Fruit fly (Drosophila melanogaster): ENCODE data around the gene CG31848.

CG31848 gene

DNA sequence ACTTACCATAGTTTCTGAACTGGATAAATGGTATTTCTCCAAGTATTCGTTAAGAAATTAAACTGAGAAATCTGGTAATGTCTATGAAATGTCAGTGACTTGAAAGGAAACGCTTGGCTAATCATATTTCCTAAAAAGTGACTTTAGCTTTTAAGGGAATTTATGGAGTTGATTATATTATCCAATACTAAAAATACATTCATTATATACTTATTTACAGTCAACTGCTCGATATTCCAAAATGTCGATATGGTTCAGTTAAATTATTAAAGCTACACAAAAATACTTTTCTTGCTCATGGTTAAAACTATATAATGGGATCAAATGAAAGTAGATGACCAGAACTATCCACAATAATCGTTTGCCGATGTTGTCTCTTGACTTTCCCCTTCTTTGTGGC lies at the start of gene CG31848:
CG31848 (minus strand) TSS at position 101 of the 400 bp plus-strand sequence.
- TF ChIP-seq CG8478 (optimal IDR thresholded peaks at IDR 0.05) (no peak), psq (optimal IDR thresholded peaks at IDR 0.05) (no peak), EcR (GFP tag; optimal IDR thresholded peaks at IDR 0.05) (no peak), pan (optimal IDR thresholded peaks at IDR 0.05) (no peak), Dll (optimal IDR thresholded peaks at IDR 0.05) (no peak), usp (GFP tag; optimal IDR thresholded peaks at IDR 0.05) (no peak)

- TF ChIP-seq CG8478 (optimal IDR thresholded peaks at IDR 0.05), result no peak
- no peak for TF ChIP-seq EcR (GFP tag; optimal IDR thresholded peaks at IDR 0.05)
- TF ChIP-seq pan (optimal IDR thresholded peaks at IDR 0.05), result no peak
- TF ChIP-seq Dll (optimal IDR thresholded peaks at IDR 0.05), result no peak
- TF ChIP-seq usp (GFP tag; optimal IDR thresholded peaks at IDR 0.05), result no peak
- TF ChIP-seq psq (optimal IDR thresholded peaks at IDR 0.05), result no peak
These were observed 41.0 kb upstream of the CG31848 start, which contains the start of gene CG43779 for dm6 chr2L:13306655-13307054. Gene CG43779, minus strand, starts transcription at chr2L:13306755.

DNA sequence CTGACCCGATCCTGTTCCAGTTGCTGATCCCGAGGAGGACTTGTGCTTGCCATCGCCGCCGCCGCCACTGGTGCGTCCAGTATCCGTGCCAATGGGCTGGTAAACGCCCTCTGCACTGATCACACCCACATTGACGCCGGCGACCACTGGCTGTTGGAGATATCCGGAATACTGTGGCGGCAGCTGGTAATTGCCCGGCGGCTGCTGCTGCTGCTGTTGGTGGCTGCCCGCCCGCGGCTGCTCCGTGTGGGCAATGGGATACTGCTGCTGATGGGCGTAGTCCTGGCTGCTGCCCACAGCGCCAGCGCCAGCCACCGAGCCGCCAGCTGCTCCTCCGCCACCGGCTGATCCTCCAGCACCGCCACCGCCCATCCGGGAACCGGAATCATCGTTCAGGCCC lies 39.3 kb upstream of the CG31848 start:
- no peak for TF ChIP-seq usp (GFP tag; optimal IDR thresholded peaks at IDR 0.05)
- no peak for TF ChIP-seq Dll (optimal IDR thresholded peaks at IDR 0.05)
- TF ChIP-seq pan (optimal IDR thresholded peaks at IDR 0.05), result no peak
- TF ChIP-seq EcR (GFP tag; optimal IDR thresholded peaks at IDR 0.05), result no peak
- TF ChIP-seq CG8478 (optimal IDR thresholded peaks at IDR 0.05), result no peak
- no peak for TF ChIP-seq psq (optimal IDR thresholded peaks at IDR 0.05)

DNA sequence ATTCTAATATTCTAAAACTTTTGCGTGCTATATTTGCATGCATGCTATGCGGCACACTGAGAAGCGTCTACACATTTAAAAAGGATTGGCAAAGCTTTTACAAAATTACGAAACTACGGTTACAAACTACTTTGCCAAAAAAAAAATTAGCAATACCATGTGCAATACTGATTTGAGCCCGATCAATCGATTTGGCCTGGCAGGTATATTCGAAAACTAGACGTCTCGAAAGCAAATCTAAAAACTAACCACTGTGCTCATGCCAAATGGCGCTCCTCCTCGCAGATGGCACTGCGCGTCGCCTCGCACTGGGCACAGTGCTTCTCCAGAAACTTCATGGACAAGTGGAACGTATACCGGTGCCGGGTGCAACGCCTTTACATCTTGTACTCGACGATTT lies 38.8 kb upstream of the CG31848 start, which contains the start of gene CG16825:
CG16825 (plus strand) TSS at position 301 of the 400 bp plus-strand sequence.
- TF ChIP-seq EcR (GFP tag; optimal IDR thresholded peaks at IDR 0.05) (no peak), CG8478 (optimal IDR thresholded peaks at IDR 0.05) (no peak), Dll (optimal IDR thresholded peaks at IDR 0.05) (no peak), psq (optimal IDR thresholded peaks at IDR 0.05) (no peak), pan (optimal IDR thresholded peaks at IDR 0.05) (no peak), usp (GFP tag; optimal IDR thresholded peaks at IDR 0.05) (no peak)

dm6 chr2L:13296703-13297230 lies 31.1 kb upstream of the CG31848 start:
- TF ChIP-seq CG8478 (optimal IDR thresholded peaks at IDR 0.05) (no peak), pan (optimal IDR thresholded peaks at IDR 0.05) (no peak), usp (GFP tag; optimal IDR thresholded peaks at IDR 0.05) (no peak), Dll (optimal IDR thresholded peaks at IDR 0.05) (no peak), psq (optimal IDR thresholded peaks at IDR 0.05) (no peak), EcR (GFP tag; optimal IDR thresholded peaks at IDR 0.05) (no peak)

DNA sequence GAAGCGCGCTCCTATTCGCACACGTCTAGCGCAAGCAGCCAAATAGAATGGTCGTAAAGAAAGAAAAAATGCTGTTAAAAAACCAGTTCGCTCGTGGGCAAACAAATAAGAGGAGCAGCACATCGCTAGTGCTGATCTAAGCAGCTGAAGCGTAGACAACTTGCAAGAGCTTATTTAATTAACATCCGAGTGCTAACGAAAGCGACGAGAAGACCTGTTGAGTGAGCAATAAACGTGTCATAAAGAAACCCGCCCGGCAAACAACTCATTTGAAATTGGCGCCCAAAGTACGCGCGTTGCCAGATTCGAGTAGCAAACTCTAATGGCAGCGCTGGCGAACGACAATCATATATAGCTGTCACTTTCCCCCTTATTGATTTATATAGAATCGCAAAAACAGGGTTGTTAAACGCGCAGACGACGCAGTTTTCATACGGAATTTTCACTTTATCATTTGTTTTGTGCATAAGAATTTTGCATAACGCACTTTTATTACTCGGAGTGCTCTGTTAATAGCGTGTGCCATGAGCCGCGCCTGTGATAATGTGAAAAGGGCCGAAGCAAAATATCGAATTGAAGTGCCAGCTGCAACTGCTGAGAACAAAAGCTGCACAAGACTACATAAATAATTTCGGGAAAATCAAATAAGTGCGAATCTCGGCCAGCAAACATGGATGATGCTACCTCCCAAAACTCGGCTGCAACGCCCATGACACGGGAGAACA lies 30.5 kb upstream of the CG31848 start:
- no peak for TF ChIP-seq usp (GFP tag; optimal IDR thresholded peaks at IDR 0.05)
- no peak for TF ChIP-seq Dll (optimal IDR thresholded peaks at IDR 0.05)
- no peak for TF ChIP-seq CG8478 (optimal IDR thresholded peaks at IDR 0.05)
- TF ChIP-seq pan (optimal IDR thresholded peaks at IDR 0.05), result no peak

DNA sequence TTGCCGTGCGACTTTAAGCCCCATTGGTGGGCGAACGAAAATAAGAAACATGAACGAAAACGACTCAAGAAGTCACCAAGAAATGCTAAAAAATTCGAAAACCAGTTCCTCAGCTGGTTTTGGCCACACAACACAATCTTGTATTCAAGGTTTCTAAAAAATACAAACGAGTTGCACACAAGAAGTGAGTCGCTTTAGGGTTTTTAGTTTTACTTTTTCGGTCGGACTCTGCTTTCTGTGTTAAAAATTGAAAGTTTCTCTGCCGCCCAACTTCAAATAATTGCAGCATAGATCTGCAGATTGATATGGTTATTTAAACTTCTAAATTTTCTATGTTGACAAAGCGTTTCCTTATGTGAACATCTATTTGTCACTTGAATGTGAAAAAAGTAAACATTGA lies 26.9 kb upstream of the CG31848 start, which contains the start of gene CG16824:
CG16824 (plus strand) TSS at position 384 of the 400 bp plus-strand sequence.
- TF ChIP-seq EcR (GFP tag; optimal IDR thresholded peaks at IDR 0.05) (no peak), psq (optimal IDR thresholded peaks at IDR 0.05) (no peak), Dll (optimal IDR thresholded peaks at IDR 0.05) (no peak), usp (GFP tag; optimal IDR thresholded peaks at IDR 0.05) (no peak), CG8478 (optimal IDR thresholded peaks at IDR 0.05) (no peak), pan (optimal IDR thresholded peaks at IDR 0.05) (no peak)

dm6 chr2L:13291960-13292487 lies 26.3 kb upstream of the CG31848 start:
- no peak for TF ChIP-seq EcR (GFP tag; optimal IDR thresholded peaks at IDR 0.05)
- no peak for TF ChIP-seq CG8478 (optimal IDR thresholded peaks at IDR 0.05)
- TF ChIP-seq pan (optimal IDR thresholded peaks at IDR 0.05), result no peak
- TF ChIP-seq psq (optimal IDR thresholded peaks at IDR 0.05), result no peak
- TF ChIP-seq usp (GFP tag; optimal IDR thresholded peaks at IDR 0.05), result no peak
- no peak for TF ChIP-seq Dll (optimal IDR thresholded peaks at IDR 0.05)

DNA sequence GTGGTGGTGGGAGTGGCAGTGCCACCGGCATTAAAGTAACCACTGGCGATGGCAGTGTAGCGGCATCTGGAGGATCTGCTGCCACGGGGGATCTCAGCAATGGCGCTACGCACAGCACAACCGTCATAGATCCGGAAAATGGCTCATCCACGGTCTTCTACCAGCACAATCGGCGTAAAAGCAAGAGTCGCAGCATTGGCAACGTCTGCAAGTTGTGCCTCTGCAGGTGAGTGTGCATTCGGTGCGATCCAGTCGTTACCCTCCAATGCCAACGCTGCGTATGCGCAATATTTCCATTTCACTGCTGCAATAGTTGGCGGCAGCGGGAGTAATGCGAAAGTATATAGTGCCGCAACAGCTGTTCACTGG lies 25.4 kb upstream of the CG31848 start:
- no peak for TF ChIP-seq usp (GFP tag; optimal IDR thresholded peaks at IDR 0.05)
- TF ChIP-seq CG8478 (optimal IDR thresholded peaks at IDR 0.05), result no peak
- no peak for TF ChIP-seq EcR (GFP tag; optimal IDR thresholded peaks at IDR 0.05)
- no peak for TF ChIP-seq psq (optimal IDR thresholded peaks at IDR 0.05)
- TF ChIP-seq Dll (optimal IDR thresholded peaks at IDR 0.05), result no peak
- TF ChIP-seq pan (optimal IDR thresholded peaks at IDR 0.05), result no peak

DNA sequence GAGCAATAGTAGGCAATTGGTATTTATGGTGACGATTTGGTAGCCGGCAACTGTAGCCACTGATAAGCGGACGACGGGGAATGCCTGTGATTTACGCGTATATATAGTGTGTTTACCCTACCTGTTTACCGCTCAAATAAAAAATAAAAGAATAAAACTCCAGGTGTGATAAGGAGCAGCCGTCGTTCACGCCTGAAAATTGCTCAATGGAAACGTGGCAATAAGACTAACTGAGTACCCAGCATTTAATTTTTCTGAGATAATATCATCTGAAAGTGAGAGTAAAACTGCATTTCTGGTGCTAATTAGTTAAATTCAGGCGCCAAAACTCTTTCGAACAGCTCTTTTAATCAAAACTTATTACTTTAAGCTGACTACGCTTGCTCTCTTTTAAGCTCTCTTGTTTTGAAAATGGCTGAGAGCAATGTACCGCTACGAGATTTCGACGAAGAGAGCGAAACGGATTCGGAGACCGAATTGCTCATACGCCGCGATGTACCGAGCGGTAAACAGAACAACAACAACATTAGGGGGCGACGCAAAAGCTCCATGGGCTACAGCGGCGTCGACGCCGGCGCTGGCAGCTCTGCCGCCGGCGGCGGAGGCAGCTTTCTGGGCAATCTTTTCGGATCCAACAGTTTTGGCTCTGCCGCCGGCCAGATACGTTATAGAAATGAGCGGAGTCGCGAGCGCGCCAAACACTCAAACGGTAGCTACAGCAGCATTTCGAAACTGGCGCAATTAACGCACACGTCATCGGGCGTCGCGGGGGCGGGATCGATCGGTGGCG lies 24.8 kb upstream of the CG31848 start:
- peak; percentile 57 for TF ChIP-seq Dll (optimal IDR thresholded peaks at IDR 0.05)
- TF ChIP-seq usp (GFP tag; optimal IDR thresholded peaks at IDR 0.05), result no peak

DNA sequence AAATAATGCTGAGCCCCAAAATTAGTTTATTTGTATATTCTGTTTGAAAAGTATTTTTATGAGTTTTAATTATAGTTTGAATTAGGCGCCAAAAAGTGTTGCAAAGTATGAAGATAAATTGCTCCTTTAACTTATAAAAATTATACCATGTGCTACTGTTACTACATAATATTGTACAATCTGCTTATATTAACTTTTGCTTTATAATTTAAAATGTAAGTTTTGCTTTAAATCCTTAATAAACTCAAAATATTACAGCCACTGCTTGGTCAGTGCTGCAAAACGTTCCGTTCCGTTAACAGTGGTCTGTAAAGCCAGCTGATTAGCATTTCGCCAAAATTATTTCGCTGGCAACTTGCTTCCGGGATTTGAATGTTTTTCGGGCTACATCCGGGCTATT lies 24.0 kb upstream of the CG31848 start, which contains the start of gene CG31729:
CG31729 (plus strand) TSS at position 309 of the 400 bp plus-strand sequence.
- TF ChIP-seq pan (optimal IDR thresholded peaks at IDR 0.05) (no peak), psq (optimal IDR thresholded peaks at IDR 0.05) (no peak), usp (GFP tag; optimal IDR thresholded peaks at IDR 0.05) (no peak), Dll (optimal IDR thresholded peaks at IDR 0.05) (no peak)

DNA sequence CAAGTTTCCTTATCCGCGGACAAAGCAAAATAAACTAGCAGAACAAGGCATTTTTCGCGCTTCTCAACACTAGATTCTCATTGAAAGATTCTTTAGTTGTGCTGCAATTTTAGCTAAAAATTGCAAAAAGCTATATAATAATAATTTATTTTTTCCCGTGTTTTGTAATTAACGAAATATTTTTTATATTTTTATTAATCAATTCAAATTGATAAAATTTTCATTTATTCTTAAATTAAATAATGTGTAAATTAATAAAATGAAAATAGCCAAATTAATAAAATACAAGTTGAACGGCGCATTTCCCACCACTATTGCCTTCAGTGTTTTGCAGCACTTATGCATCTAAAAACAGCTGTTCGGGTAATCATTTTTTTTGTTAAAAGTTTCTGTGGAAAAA lies 20.8 kb upstream of the CG31848 start, which contains the start of the genes Drep4 and Uvrag:
Drep4 (minus strand) TSS at position 7 of the 400 bp plus-strand sequence.
Uvrag (plus strand) TSS at position 322 of the 400 bp plus-strand sequence.
- TF ChIP-seq usp (GFP tag; optimal IDR thresholded peaks at IDR 0.05) (no peak), CG8478 (optimal IDR thresholded peaks at IDR 0.05) (no peak), pan (optimal IDR thresholded peaks at IDR 0.05) (no peak), psq (optimal IDR thresholded peaks at IDR 0.05) (no peak), Dll (optimal IDR thresholded peaks at IDR 0.05) (no peak), EcR (GFP tag; optimal IDR thresholded peaks at IDR 0.05) (no peak)
